Worm (Caenorhabditis elegans): ENCODE measurements around the gene col-85.

- TF ChIP-seq duxl-1 (tag; optimal IDR thresholded peaks at IDR 0.05; ENCODE audit: poor library complexity) (no peak), hif-1 (tag; optimal IDR thresholded peaks at IDR 0.05) (no peak), lir-3 (tag; optimal IDR thresholded peaks at IDR 0.05) (no peak)
Observed at ce11 chrII:12449849-12450248, 45.0 kb downstream of the col-85 start, which contains the start of gene sre-34.

Measured in whole organism, L4 larva.